Worm (Caenorhabditis elegans): Measurements from ENCODE around the gene oct-2.

oct-2 gene

ce11 chrX:11392924-11393323 lies 46.7 kb downstream of the oct-2 start, which contains the start of gene prx-12:
Gene prx-12, plus strand, starts transcription at chrX:11393294.
- TF ChIP-seq unc-62 (GFP tag; optimal IDR thresholded peaks at IDR 0.05 in 1 of 2) (peak in 1 of 2 experiments; percentile 41), unc-62 (tag; optimal IDR thresholded peaks at IDR 0.05) (no peak), nhr-102 (tag; optimal IDR thresholded peaks at IDR 0.05) (no peak), ceh-32 (tag; optimal IDR thresholded peaks at IDR 0.05; ENCODE audit: poor library complexity) (no peak), daf-16 (GFP tag; optimal IDR thresholded peaks at IDR 0.05) (no peak), daf-16 (tag; optimal IDR thresholded peaks at IDR 0.05) (peak; percentile 49), nhr-77 (tag; optimal IDR thresholded peaks at IDR 0.05) (peak; percentile 35), mep-1 (tag; optimal IDR thresholded peaks at IDR 0.05) (peak; percentile 54), nhr-28 (tag; optimal IDR thresholded peaks at IDR 0.05) (peak; percentile 76), pqm-1 (tag; optimal IDR thresholded peaks at IDR 0.05) (peak; percentile 72), hmg-1.1 (GFP tag; IDR thresholded peaks at IDR 0.05) (0 out of 2 replicates have a peak, but pooled peaks have one; percentile 20), gei-8 (GFP tag; optimal IDR thresholded peaks at IDR 0.05) (no peak), cey-2 (tag; optimal IDR thresholded peaks at IDR 0.05; ENCODE audit: borderline replicate concordance, insufficient read depth) (peak; percentile 15), nhr-10 (tag; optimal IDR thresholded peaks at IDR 0.05) (no peak), hlh-11 (tag; optimal IDR thresholded peaks at IDR 0.05) (peak; percentile 25), mdt-29 (GFP tag; IDR thresholded peaks at IDR 0.05) (no peak), dve-1 (tag; optimal IDR thresholded peaks at IDR 0.05; ENCODE audit: insufficient read depth) (peak; percentile 4), F37D6.2 (tag; optimal IDR thresholded peaks at IDR 0.05) (no peak), daf-19 (GFP tag; conservative IDR thresholded peaks at IDR 0.05) (no peak)

Data from whole organism, L4 larva.